Worm (Caenorhabditis elegans): ENCODE data around the gene twk-4.

The twk-4 gene

DNA sequence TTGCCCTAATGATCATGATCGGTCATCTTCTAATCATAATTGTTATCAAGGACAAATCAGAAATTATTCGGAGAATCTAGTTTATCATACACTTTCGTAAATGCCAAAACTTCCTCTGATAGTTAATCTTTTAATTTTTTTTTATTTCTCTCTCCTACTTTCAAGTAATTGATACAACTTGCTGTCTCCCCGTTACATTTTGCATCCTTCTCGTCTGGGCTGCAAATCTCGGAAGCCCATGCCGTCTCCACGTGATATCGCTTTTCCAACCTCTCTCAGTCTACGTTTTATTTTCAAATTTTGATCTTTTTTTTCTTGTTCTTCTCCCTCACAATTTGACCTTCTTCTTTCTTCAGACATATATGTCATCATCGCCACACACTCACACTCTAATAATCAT, 33.1 kb downstream of the twk-4 start, which contains the start of gene rhy-1:
Gene rhy-1, plus strand, starts transcription at position 357 of the 400 bp plus-strand sequence.
- TF ChIP-seq dve-1 (tag; optimal IDR thresholded peaks at IDR 0.05) (no peak), nhr-11 (tag; optimal IDR thresholded peaks at IDR 0.05) (no peak), sdc-2 (tag; optimal IDR thresholded peaks at IDR 0.05) (no peak), syd-9 (tag; optimal IDR thresholded peaks at IDR 0.05) (no peak), pax-1 (tag; optimal IDR thresholded peaks at IDR 0.05) (no peak), unc-3 (GFP tag; conservative IDR thresholded peaks at IDR 0.05) (no peak), unc-3 (tag; optimal IDR thresholded peaks at IDR 0.05) (no peak), ztf-16 (tag; optimal IDR thresholded peaks at IDR 0.05) (no peak), C38D4.7 (GFP tag; optimal IDR thresholded peaks at IDR 0.05) (no peak), ceh-19 (GFP tag; optimal IDR thresholded peaks at IDR 0.05) (no peak), rnt-1 (tag; optimal IDR thresholded peaks at IDR 0.05) (no peak), fax-1 (tag; optimal IDR thresholded peaks at IDR 0.05) (no peak), pat-9 (tag; optimal IDR thresholded peaks at IDR 0.05) (no peak)

DNA sequence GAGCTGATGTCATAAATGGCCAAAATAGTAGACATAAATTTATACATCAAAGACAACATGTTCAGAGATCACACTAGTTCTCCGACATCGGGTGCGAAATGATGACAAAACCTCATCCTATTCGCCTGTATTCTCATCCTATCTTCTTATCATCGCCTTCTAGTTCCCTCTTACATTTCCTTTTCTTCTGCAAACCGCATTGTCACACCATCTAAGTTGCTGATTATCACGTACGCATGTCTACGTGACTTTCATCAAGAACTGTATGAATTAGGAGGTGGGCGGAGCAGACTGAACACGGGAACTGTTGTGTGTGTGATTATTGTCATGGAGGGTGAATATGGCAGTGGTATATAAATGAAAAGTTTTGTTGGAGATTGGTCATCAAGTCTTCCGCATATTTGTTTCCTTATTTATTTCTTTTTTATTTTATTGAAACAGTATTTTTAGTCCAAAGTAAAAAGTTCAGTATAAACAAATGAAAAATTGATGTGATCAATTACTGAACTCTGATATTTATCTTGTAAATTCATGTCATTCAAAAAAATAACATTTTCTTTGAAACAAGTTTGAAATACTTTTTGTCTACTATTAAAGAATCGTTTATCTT, 33.8 kb downstream of the twk-4 start:
- TF ChIP-seq nhr-232 (tag; optimal IDR thresholded peaks at IDR 0.05) (no peak), eyg-1 (tag; optimal IDR thresholded peaks at IDR 0.05) (no peak), pqm-1 (tag; optimal IDR thresholded peaks at IDR 0.05) (no peak), lin-11 (tag; optimal IDR thresholded peaks at IDR 0.05) (no peak)

DNA sequence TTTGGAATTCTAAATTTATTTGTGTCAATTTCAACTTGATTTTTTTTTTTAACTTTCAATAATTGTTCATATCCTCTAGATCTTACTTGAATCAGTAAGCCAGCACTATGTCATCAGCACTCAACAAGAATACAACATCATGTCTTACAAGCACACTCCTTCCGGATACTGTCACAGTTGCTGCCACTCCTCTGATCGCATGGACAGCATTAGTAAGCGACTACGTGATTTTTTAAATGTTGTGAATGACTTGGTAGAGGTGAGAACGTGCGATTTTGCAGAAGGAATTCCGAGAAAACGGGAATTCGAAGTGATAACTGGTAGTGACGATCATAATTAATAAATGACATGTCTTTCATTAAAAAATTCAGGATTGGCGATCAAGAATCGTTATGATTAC, 36.1 kb downstream of the twk-4 start, which contains the start of gene oac-54:
Gene oac-54, plus strand, starts transcription at position 83 of the 400 bp plus-strand sequence.
- TF ChIP-seq pha-2 (tag; optimal IDR thresholded peaks at IDR 0.05) (no peak), T23F11.4 (GFP tag; optimal IDR thresholded peaks at IDR 0.05) (no peak), pha-4 (tag; optimal IDR thresholded peaks at IDR 0.05) (no peak), ttx-3 (tag; optimal IDR thresholded peaks at IDR 0.05) (no peak), dve-1 (tag; optimal IDR thresholded peaks at IDR 0.05) (no peak), ceh-9 (tag; optimal IDR thresholded peaks at IDR 0.05) (no peak), sdc-2 (tag; optimal IDR thresholded peaks at IDR 0.05) (no peak), elt-2 (tag; optimal IDR thresholded peaks at IDR 0.05) (no peak), pqm-1 (tag; optimal IDR thresholded peaks at IDR 0.05) (no peak), C08G9.2 (tag; optimal IDR thresholded peaks at IDR 0.05) (no peak), nhr-232 (tag; optimal IDR thresholded peaks at IDR 0.05) (no peak), ceh-45 (GFP tag; IDR thresholded peaks at IDR 0.05) (no peak), madf-2 (tag; optimal IDR thresholded peaks at IDR 0.05) (no peak), fkh-10 (GFP tag; optimal IDR thresholded peaks at IDR 0.05) (no peak), ztf-16 (tag; optimal IDR thresholded peaks at IDR 0.05) (no peak), nfya-1 (tag; optimal IDR thresholded peaks at IDR 0.05) (no peak), pat-9 (tag; optimal IDR thresholded peaks at IDR 0.05) (no peak)

DNA sequence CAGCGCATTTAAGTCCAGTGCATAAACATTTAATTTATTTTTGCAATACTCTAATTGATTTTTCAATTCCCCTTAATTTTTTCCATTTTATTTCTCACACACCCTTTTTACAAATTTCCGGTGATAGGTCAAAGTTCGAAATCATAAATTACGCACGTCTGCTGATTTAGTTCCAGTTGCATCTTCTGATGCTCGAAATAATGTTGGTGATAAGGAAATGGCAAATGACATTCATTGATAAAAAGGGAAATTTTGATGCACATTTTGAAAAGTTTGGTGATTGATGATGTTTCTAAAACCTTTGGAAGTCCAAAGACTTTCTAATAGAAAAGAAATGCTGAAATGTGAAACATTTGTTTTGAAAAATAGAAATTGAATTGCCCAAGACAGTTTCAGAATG, 37.0 kb downstream of the twk-4 start:
- no peak for TF ChIP-seq dmd-4 (tag; optimal IDR thresholded peaks at IDR 0.05; ENCODE audit: borderline replicate concordance)
- no peak for TF ChIP-seq fax-1 (tag; optimal IDR thresholded peaks at IDR 0.05)
- no peak for TF ChIP-seq ceh-45 (GFP tag; IDR thresholded peaks at IDR 0.05)
- no peak for TF ChIP-seq eyg-1 (tag; optimal IDR thresholded peaks at IDR 0.05)
- TF ChIP-seq syd-9 (tag; optimal IDR thresholded peaks at IDR 0.05): no peak
- peak; percentile 52 for TF ChIP-seq elt-2 (tag; optimal IDR thresholded peaks at IDR 0.05)
- no peak for TF ChIP-seq hlh-8 (tag; optimal IDR thresholded peaks at IDR 0.05)
- TF ChIP-seq unc-86 (tag; optimal IDR thresholded peaks at IDR 0.05): no peak

DNA sequence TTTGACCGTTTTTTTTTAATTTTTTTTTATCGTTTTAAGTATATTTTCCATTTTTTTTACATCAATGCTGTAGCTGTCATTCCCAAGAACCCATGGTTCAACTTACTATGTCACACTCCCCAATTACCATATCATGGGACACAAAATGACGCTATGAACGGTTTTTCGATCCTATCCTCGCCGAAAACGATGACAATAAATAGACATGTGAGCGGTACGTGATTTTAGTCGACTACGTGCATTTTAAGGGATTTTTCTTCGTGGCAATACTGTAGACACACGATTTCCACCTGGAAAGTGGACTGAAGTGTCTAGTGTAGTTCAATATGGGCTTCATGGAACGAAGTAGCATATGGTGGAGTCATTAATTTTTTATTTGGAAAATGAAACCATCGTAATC, 37.8 kb downstream of the twk-4 start:
- no peak for TF ChIP-seq ceh-18 (tag; optimal IDR thresholded peaks at IDR 0.05)
- no peak for TF ChIP-seq hlh-13 (GFP tag; optimal IDR thresholded peaks at IDR 0.05)
- TF ChIP-seq K02D7.2 (tag; optimal IDR thresholded peaks at IDR 0.05): no peak
- TF ChIP-seq lin-11 (tag; optimal IDR thresholded peaks at IDR 0.05): no peak
- TF ChIP-seq unc-3 (GFP tag; conservative IDR thresholded peaks at IDR 0.05): no peak
- no peak for TF ChIP-seq unc-3 (tag; optimal IDR thresholded peaks at IDR 0.05)
- no peak for TF ChIP-seq T23F11.4 (GFP tag; optimal IDR thresholded peaks at IDR 0.05)
- TF ChIP-seq che-1 (tag; optimal IDR thresholded peaks at IDR 0.05): no peak
- no peak for TF ChIP-seq sox-4 (tag; optimal IDR thresholded peaks at IDR 0.05)
- no peak for TF ChIP-seq ceh-9 (tag; optimal IDR thresholded peaks at IDR 0.05)
- no peak for TF ChIP-seq npax-4 (tag; optimal IDR thresholded peaks at IDR 0.05)
- TF ChIP-seq gmeb-2 (tag; optimal IDR thresholded peaks at IDR 0.05): no peak
- no peak for TF ChIP-seq zip-5 (tag; optimal IDR thresholded peaks at IDR 0.05)
- no peak for TF ChIP-seq fkh-10 (GFP tag; optimal IDR thresholded peaks at IDR 0.05)

Data from whole organism, late embryonic.